Fruit fly (Drosophila melanogaster) whole organism, prepupa: ENCODE measurements around the gene eIF3h.

Experiments
- CG10631 ChIP-seq: fragments of 200-800 bp; sonication (Bioruptor generic); optimal IDR thresholded peaks from 2 replicates; lab custom pipeline; 2016; ENCODE audit warnings: missing biosample characterization, missing genetic modification characterization
- CG10669 ChIP-seq: fragments of 200-800 bp; sonication (Bioruptor generic); optimal IDR thresholded peaks from 3 replicates; lab custom pipeline; 2018; ENCODE audit warnings: missing biosample characterization, mild to moderate bottlenecking, missing genetic modification characterization, moderate library complexity
- CG11294 ChIP-seq: fragments of 200-800 bp; sonication (Bioruptor generic); IDR thresholded peaks from 2 replicates; pipeline ENCODE4 v1.3.6; 2022; ENCODE audit warnings: missing biosample characterization, missing genetic modification characterization
- CG11762 ChIP-seq: fragments of 200-800 bp; sonication (Bioruptor generic); optimal IDR thresholded peaks from 3 replicates; lab custom pipeline; 2016; ENCODE audit warnings: missing biosample characterization, missing genetic modification characterization; ENCODE audit not compliant: insufficient read depth
- CG15336 ChIP-seq: fragments of 200-800 bp; sonication (Bioruptor generic); IDR thresholded peaks from 2 replicates; pipeline ENCODE4 v1.3.6; 2022; ENCODE audit warnings: missing biosample characterization, missing genetic modification characterization
- CG1621 ChIP-seq: fragments of 200-800 bp; sonication (Bioruptor generic); optimal IDR thresholded peaks from 3 replicates; lab custom pipeline; 2018; ENCODE audit warnings: missing biosample characterization, mild to moderate bottlenecking, missing genetic modification characterization
- CG16779 ChIP-seq: fragments of 200-800 bp; sonication (Bioruptor generic); optimal IDR thresholded peaks from 3 replicates; lab custom pipeline; 2017; ENCODE audit warnings: missing biosample characterization, mild to moderate bottlenecking, missing genetic modification characterization
- CG3032 ChIP-seq: fragments of 200-800 bp; optimal IDR thresholded peaks from 2 replicates; lab custom pipeline; 2019; ENCODE audit warnings: missing biosample characterization, mild to moderate bottlenecking, missing genetic modification characterization, moderate library complexity
- CG31627 ChIP-seq: fragments of 200-800 bp; sonication (Bioruptor generic); optimal IDR thresholded peaks from 3 replicates; lab custom pipeline; 2016; ENCODE audit warnings: missing biosample characterization, missing genetic modification characterization
- CG32006 ChIP-seq: fragments of 200-800 bp; sonication (Bioruptor generic); optimal IDR thresholded peaks from 3 replicates; lab custom pipeline; 2017; ENCODE audit warnings: missing biosample characterization, mild to moderate bottlenecking, missing genetic modification characterization
- CG34406 ChIP-seq: fragments of 200-800 bp; sonication (Bioruptor generic); optimal IDR thresholded peaks from 3 replicates; lab custom pipeline; 2016; ENCODE audit warnings: missing biosample characterization, missing genetic modification characterization
- CG3919 ChIP-seq: fragments of 200-800 bp; sonication (Bioruptor generic); optimal IDR thresholded peaks from 3 replicates; lab custom pipeline; 2016; ENCODE audit warnings: missing biosample characterization, missing genetic modification characterization
- CG4318 ChIP-seq: fragments of 200-800 bp; sonication (Bioruptor generic); optimal IDR thresholded peaks from 3 replicates; lab custom pipeline; 2017; ENCODE audit warnings: missing biosample characterization, mild to moderate bottlenecking, missing genetic modification characterization
- CG6163 ChIP-seq: fragments of 200-800 bp; sonication (Bioruptor generic); IDR thresholded peaks from 3 replicates; pipeline ENCODE4 v1.3.6; 2022; ENCODE audit warnings: missing biosample characterization, missing genetic modification characterization
- CG6808 ChIP-seq: fragments of 200-800 bp; sonication (Bioruptor generic); optimal IDR thresholded peaks from 3 replicates; lab custom pipeline; 2017; ENCODE audit warnings: missing biosample characterization, missing genetic modification characterization, mild to moderate bottlenecking, moderate library complexity, missing genetic modification reagents
- CG7368 ChIP-seq: fragments of 200-800 bp; sonication (Bioruptor generic); optimal IDR thresholded peaks from 3 replicates; lab custom pipeline; 2016; ENCODE audit warnings: missing biosample characterization, missing genetic modification characterization
- CG8119 ChIP-seq: fragments of 200-800 bp; sonication (Bioruptor generic); IDR thresholded peaks from 3 replicates; pipeline ENCODE4 v1.3.6; 2022; ENCODE audit warnings: missing biosample characterization, missing genetic modification characterization
- CG8319 ChIP-seq: fragments of 200-800 bp; sonication (Bioruptor generic); optimal IDR thresholded peaks from 3 replicates; lab custom pipeline; 2016; ENCODE audit warnings: missing biosample characterization, missing genetic modification characterization
- CG8632 ChIP-seq: fragments of 200-800 bp; sonication (Bioruptor generic); optimal IDR thresholded peaks from 3 replicates; lab custom pipeline; 2016; ENCODE audit warnings: missing biosample characterization, missing genetic modification characterization
- CG9139 ChIP-seq: fragments of 200-800 bp; sonication (Bioruptor generic); optimal IDR thresholded peaks from 3 replicates; lab custom pipeline; 2017; ENCODE audit warnings: missing biosample characterization, mild to moderate bottlenecking, missing genetic modification characterization
- Eip75B ChIP-seq: fragments of 200-800 bp; sonication (Bioruptor generic); optimal IDR thresholded peaks from 3 replicates; lab custom pipeline; 2016; ENCODE audit warnings: missing biosample characterization, missing genetic modification characterization
- Eip78C ChIP-seq: fragments of 200-800 bp; sonication (Bioruptor generic); peaks from one replicate; lab custom pipeline; 2016; ENCODE audit warnings: missing biosample characterization, missing genetic modification characterization
- Eip93F ChIP-seq: fragments of 200-800 bp; sonication (Bioruptor generic); optimal IDR thresholded peaks from 2 replicates; lab custom pipeline; 2016; ENCODE audit warnings: missing biosample characterization, mild to moderate bottlenecking, missing genetic modification characterization
- Ets96B ChIP-seq: fragments of 200-800 bp; optimal IDR thresholded peaks from 2 replicates; lab custom pipeline; 2019; ENCODE audit warnings: missing biosample characterization, mild to moderate bottlenecking, missing genetic modification characterization, moderate library complexity
- Gug ChIP-seq: fragments of 200-800 bp; sonication (Bioruptor generic); IDR thresholded peaks from 2 replicates; pipeline ENCODE4 v1.3.6; 2022; ENCODE audit warnings: missing biosample characterization, missing genetic modification characterization
- Hr4 ChIP-seq: fragments of 200-800 bp; sonication (Bioruptor generic); optimal IDR thresholded peaks from 3 replicates; lab custom pipeline; 2016; ENCODE audit warnings: missing biosample characterization, missing genetic modification characterization
- Lpt ChIP-seq: fragments of 200-800 bp; sonication (Bioruptor generic); optimal IDR thresholded peaks from 3 replicates; lab custom pipeline; 2016; ENCODE audit warnings: missing biosample characterization, missing genetic modification characterization
- Met ChIP-seq: fragments of 200-800 bp; sonication (Bioruptor generic); optimal IDR thresholded peaks from 3 replicates; lab custom pipeline; 2016; ENCODE audit warnings: missing biosample characterization, missing genetic modification characterization
- OdsH ChIP-seq: fragments of 200-800 bp; sonication (Bioruptor generic); optimal IDR thresholded peaks from 3 replicates; lab custom pipeline; 2016; ENCODE audit warnings: missing biosample characterization, missing genetic modification characterization
- Sox102F ChIP-seq: fragments of 200-800 bp; sonication (Bioruptor generic); optimal IDR thresholded peaks from 2 replicates; lab custom pipeline; 2016; ENCODE audit warnings: missing biosample characterization, mild to moderate bottlenecking, missing genetic modification characterization
- Sox14 ChIP-seq: fragments of 200-800 bp; sonication (Bioruptor generic); optimal IDR thresholded peaks from 3 replicates; lab custom pipeline; 2016; ENCODE audit warnings: missing biosample characterization, missing genetic modification characterization
- Sox15 ChIP-seq: fragments of 200-800 bp; sonication (Bioruptor generic); optimal IDR thresholded peaks from 3 replicates; lab custom pipeline; 2016; ENCODE audit warnings: missing biosample characterization, missing genetic modification characterization
- achi ChIP-seq: fragments of 200-800 bp; sonication (Bioruptor generic); optimal IDR thresholded peaks from 3 replicates; lab custom pipeline; 2016; ENCODE audit warnings: missing biosample characterization, missing genetic modification characterization
- acj6 ChIP-seq: fragments of 200-800 bp; sonication (Bioruptor generic); optimal IDR thresholded peaks from 3 replicates; lab custom pipeline; 2016; ENCODE audit warnings: missing biosample characterization, missing genetic modification characterization
- cyc ChIP-seq: fragments of 200-800 bp; sonication (Bioruptor generic); optimal IDR thresholded peaks from 3 replicates; lab custom pipeline; 2016; ENCODE audit warnings: missing biosample characterization, missing genetic modification characterization
- eg ChIP-seq: fragments of 200-800 bp; sonication (Bioruptor generic); IDR thresholded peaks from 3 replicates; pipeline ENCODE4 v1.3.6; 2022; ENCODE audit warnings: missing biosample characterization, missing genetic modification characterization
- esn ChIP-seq: fragments of 200-800 bp; sonication (Bioruptor generic); optimal IDR thresholded peaks from 2 replicates; lab custom pipeline; 2016; ENCODE audit warnings: missing biosample characterization, mild to moderate bottlenecking, missing genetic modification characterization, moderate library complexity
- fd59A ChIP-seq: fragments of 200-800 bp; sonication (Bioruptor generic); optimal IDR thresholded peaks from 2 replicates; lab custom pipeline; 2017; ENCODE audit warnings: missing biosample characterization, mild to moderate bottlenecking, missing genetic modification characterization, missing genetic modification reagents
- fd85E ChIP-seq: fragments of 200-800 bp; sonication (Bioruptor generic); optimal IDR thresholded peaks from 3 replicates; lab custom pipeline; 2016; ENCODE audit warnings: missing biosample characterization, missing genetic modification characterization
- fkh ChIP-seq: fragments of 200-800 bp; sonication (Bioruptor generic); optimal IDR thresholded peaks from 3 replicates; lab custom pipeline; 2017; ENCODE audit warnings: missing biosample characterization, mild to moderate bottlenecking, missing genetic modification characterization, moderate library complexity
- net ChIP-seq: fragments of 200-800 bp; sonication (Bioruptor generic); optimal IDR thresholded peaks from 3 replicates; lab custom pipeline; 2016; ENCODE audit warnings: missing biosample characterization, missing genetic modification characterization
- pdm3 ChIP-seq: fragments of 200-800 bp; sonication (Bioruptor generic); optimal IDR thresholded peaks from 3 replicates; lab custom pipeline; 2016; ENCODE audit warnings: missing biosample characterization, missing genetic modification characterization
- salr ChIP-seq, 2 experiments: fragments of 200-800 bp; sonication (Bioruptor generic); optimal IDR thresholded peaks; 3 replicates each; lab custom pipeline; 2016 to 2018; ENCODE audit warnings: missing biosample characterization in 2 of 2, missing genetic modification characterization in 2 of 2, mild to moderate bottlenecking in 1 of 2
- spab ChIP-seq: fragments of 200-800 bp; sonication (Bioruptor generic); optimal IDR thresholded peaks from 2 replicates; lab custom pipeline; 2017; ENCODE audit warnings: missing biosample characterization, mild to moderate bottlenecking, missing genetic modification characterization, missing genetic modification reagents
- ss ChIP-seq, 2 experiments: fragments of 200-800 bp; sonication (Bioruptor generic); optimal IDR thresholded peaks; 2 replicates in 1 of 2; 3 replicates in 1 of 2; lab custom pipeline; 2017 to 2018; ENCODE audit warnings: mild to moderate bottlenecking in 2 of 2, missing biosample characterization in 2 of 2, missing genetic modification characterization in 2 of 2, moderate library complexity in 1 of 2
- svp ChIP-seq: fragments of 200-800 bp; sonication (Bioruptor generic); peaks from one replicate; lab custom pipeline; 2016; ENCODE audit warnings: missing biosample characterization, missing genetic modification characterization
- topi ChIP-seq: fragments of 200-800 bp; sonication (Bioruptor generic); optimal IDR thresholded peaks from 3 replicates; lab custom pipeline; 2016; ENCODE audit warnings: missing biosample characterization, missing genetic modification characterization
- vri ChIP-seq: fragments of 200-800 bp; sonication (Bioruptor generic); optimal IDR thresholded peaks from 3 replicates; lab custom pipeline; 2016; ENCODE audit warnings: missing biosample characterization, mild to moderate bottlenecking, missing genetic modification characterization

Gene eIF3h

DNA sequence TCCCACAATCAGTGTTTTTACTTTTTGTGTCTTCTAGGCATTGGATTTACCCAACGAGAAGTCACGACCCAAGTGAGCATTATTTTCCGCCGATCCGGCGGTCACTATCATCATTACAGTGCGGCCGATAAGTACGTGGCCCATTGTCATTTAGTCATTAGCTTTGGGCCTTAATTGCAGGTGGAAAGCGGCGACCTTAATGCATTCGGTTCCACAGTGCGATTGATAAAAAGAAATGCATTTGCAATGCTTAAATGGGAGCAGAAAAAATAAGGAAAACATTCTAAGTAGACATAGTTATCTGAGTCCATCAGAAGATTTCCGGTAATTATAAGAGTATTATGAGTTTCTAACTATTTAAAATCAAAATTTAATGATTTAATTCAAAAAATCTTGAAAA is 39.3 kb upstream of the eIF3h start (continued):
- no peak for TF ChIP-seq ss (GFP tag; optimal IDR thresholded peaks at IDR 0.05; lab: Kevin White, UChicago)
- peak; percentile 6 for TF ChIP-seq CG1621 (tag; lab: Kevin White, UChicago)
- no peak for TF ChIP-seq Eip75B (GFP tag; lab: Kevin White, UChicago)
- TF ChIP-seq CG15336 (GFP tag; lab: Robert Waterston, UW) = no peak
- no peak for TF ChIP-seq CG8119 (GFP tag; lab: Robert Waterston, UW)
- no peak for TF ChIP-seq fkh
- peak; percentile 8 for TF ChIP-seq acj6
- TF ChIP-seq CG3032 (tag; lab: Kevin White, UChicago) = peak; percentile 3
- TF ChIP-seq fd85E (GFP tag; lab: Kevin White, UChicago) = no peak
- TF ChIP-seq CG34406 (GFP tag; lab: Kevin White, UChicago) = no peak
- no peak for TF ChIP-seq achi (GFP tag; lab: Kevin White, UChicago)
- TF ChIP-seq fd59A = peak; percentile 14
- TF ChIP-seq salr (GFP tag; optimal IDR thresholded peaks at IDR 0.05; lab: Kevin White, UChicago) = no peak
- no peak for TF ChIP-seq CG9139
- TF ChIP-seq CG31627 (GFP tag; lab: Kevin White, UChicago) = peak; percentile 26
- TF ChIP-seq spab (GFP tag; lab: Kevin White, UChicago) = no peak
- TF ChIP-seq Sox15 (GFP tag; lab: Kevin White, UChicago) = no peak
- TF ChIP-seq Met = peak; percentile 39

DNA sequence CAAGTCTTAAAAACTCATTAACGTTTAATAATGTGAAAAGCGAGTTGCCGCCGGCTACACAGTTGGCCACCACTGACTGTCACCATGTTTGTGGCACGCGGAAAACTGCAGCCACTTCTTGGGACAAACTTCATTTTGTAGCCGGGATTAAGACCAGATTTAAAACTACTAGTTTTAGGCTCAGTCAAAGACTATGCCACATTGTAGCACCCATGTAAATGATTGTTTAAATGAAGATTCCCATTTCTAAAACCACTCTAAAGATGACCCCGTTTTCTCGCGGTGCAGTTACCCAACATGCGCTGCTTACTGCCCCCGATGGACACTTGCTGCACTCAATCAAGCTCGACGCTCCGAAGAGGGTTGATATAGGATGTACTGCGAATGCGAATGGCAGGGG is 37.5 kb upstream of the eIF3h start:
- peak; percentile 43 for TF ChIP-seq achi (GFP tag; lab: Kevin White, UChicago)
- peak; percentile 16; the same call in 1 of the 2 replicates for TF ChIP-seq CG11294
- no peak for TF ChIP-seq Eip93F (GFP tag; lab: Kevin White, UChicago)
- peak; percentile 21 for TF ChIP-seq CG1621 (tag; lab: Kevin White, UChicago)
- TF ChIP-seq topi = peak; percentile 12
- no peak for TF ChIP-seq CG9139
- TF ChIP-seq CG6808 (GFP tag; lab: Kevin White, UChicago) = no peak
- peak; percentile 64 for TF ChIP-seq CG15336 (GFP tag; lab: Robert Waterston, UW)
- no peak for TF ChIP-seq CG8319 (GFP tag; lab: Kevin White, UChicago)
- no peak for TF ChIP-seq cyc (GFP tag; lab: Kevin White, UChicago)
- TF ChIP-seq vri (GFP tag; lab: Kevin White, UChicago) = no peak
- TF ChIP-seq ss (GFP tag; optimal IDR thresholded peaks at IDR 0.05; lab: Kevin White, UChicago) = no peak
- TF ChIP-seq CG4318 (GFP tag; lab: Kevin White, UChicago) = no peak
- TF ChIP-seq Met = no peak
- TF ChIP-seq acj6 = peak; percentile 46
- TF ChIP-seq Gug = no peak; the same call in 1 of the 2 replicates
- peak; percentile 42 for TF ChIP-seq pdm3 (GFP tag; lab: Kevin White, UChicago)
- TF ChIP-seq Hr4 = no peak
- peak; percentile 35 for TF ChIP-seq CG8632 (GFP tag; lab: Kevin White, UChicago)
- TF ChIP-seq net (GFP tag; lab: Kevin White, UChicago) = peak; percentile 26
- TF ChIP-seq CG10669 = peak; percentile 40
- TF ChIP-seq OdsH (GFP tag; lab: Kevin White, UChicago) = peak; percentile 41
- TF ChIP-seq Ets96B (tag; lab: Kevin White, UChicago) = no peak
- 0 out of 3 replicates have a peak, but pooled peaks have one; percentile 32 for TF ChIP-seq CG6163 (GFP tag; lab: Robert Waterston, UW)
- peak; percentile 9 for TF ChIP-seq CG3919
- no peak for TF ChIP-seq fkh
- peak; percentile 41 for TF ChIP-seq CG3032 (tag; lab: Kevin White, UChicago)
- peak; percentile 18 for TF ChIP-seq spab (GFP tag; lab: Kevin White, UChicago)
- no peak for TF ChIP-seq CG7368 (GFP tag; lab: Kevin White, UChicago)
- TF ChIP-seq CG11762 (GFP tag; lab: Kevin White, UChicago) = no peak
- peak; percentile 39 for TF ChIP-seq CG10631 (GFP tag; lab: Kevin White, UChicago)
- peak; percentile 77 for TF ChIP-seq CG32006 (GFP tag; lab: Kevin White, UChicago)
- TF ChIP-seq fd59A = peak; percentile 4
- TF ChIP-seq fd85E (GFP tag; lab: Kevin White, UChicago) = no peak
- no peak for TF ChIP-seq svp (GFP tag; lab: Kevin White, UChicago)
- no peak for TF ChIP-seq Lpt (GFP tag; lab: Kevin White, UChicago)
- peak; percentile 70; the same call in 2 of the 3 replicates for TF ChIP-seq eg (GFP tag; lab: Robert Waterston, UW)
- peak; percentile 27 for TF ChIP-seq Eip75B (GFP tag; lab: Kevin White, UChicago)
- peak; percentile 72 for TF ChIP-seq Eip78C
- TF ChIP-seq Sox14 (GFP tag; lab: Kevin White, UChicago) = peak; percentile 17
- TF ChIP-seq CG16779 (tag; lab: Kevin White, UChicago) = peak; percentile 18
- no peak for TF ChIP-seq Sox102F (GFP tag; lab: Kevin White, UChicago)
- TF ChIP-seq esn (GFP tag; lab: Kevin White, UChicago) = peak; percentile 21
- peak; percentile 65 for TF ChIP-seq CG8119 (GFP tag; lab: Robert Waterston, UW)
